Worm (Caenorhabditis elegans) whole organism, dauer: ENCODE results near the gene pgap-2.

ENCODE experiments used
- unc-62 ChIP-seq: sonication (generic microtip); optimal IDR thresholded peaks from 2 replicates; lab custom pipeline; 2017; ENCODE audit warnings: missing biosample characterization, missing genetic modification reagents, missing genetic modification characterization

Gene pgap-2

DNA sequence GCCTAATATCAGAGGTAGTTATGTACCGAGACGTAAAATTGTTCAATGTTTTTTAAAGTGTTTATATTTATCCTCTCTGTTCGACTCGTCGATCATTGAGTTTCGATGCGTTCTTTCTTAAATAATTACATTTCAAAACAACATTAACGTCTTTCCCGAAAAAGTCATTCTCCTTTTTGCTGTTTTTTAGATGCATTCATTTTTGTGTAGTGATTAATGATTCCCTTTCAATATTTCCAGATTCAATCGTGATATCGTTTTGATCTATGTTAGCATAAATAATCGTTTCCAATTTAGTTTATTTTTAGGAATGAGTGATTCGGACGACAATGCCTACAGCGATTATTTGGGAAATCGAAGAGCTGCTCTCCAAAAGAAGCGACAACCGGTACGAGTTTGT is 11.6 kb upstream of the pgap-2 start, which contains the start of gene T04A8.8:
TSS of gene T04A8.8 (plus strand) at position 301 of the 400 bp plus-strand sequence.
- no peak for TF ChIP-seq unc-62

DNA sequence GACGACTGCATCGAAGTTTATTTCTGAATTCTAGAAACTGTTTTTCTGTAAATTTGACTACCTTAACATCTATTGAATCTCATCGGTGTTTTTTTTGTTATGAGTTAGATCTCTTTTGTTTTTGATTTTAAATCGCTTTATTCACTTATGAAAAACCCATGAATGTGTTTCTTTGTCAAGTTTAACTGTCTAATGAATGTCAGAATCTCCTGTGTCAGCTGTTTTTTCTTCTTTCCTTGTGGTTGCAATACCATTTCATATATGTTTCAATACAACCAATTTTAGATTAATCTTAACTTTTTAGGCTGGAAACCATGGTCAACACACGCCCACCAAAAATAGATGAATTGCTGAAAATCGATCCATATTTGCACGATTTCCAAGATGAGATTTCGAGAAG is 10.2 kb upstream of the pgap-2 start, which contains the start of gene T04A8.7:
TSS of gene T04A8.7 (plus strand) at position 301 of the 400 bp plus-strand sequence.
- TF ChIP-seq unc-62 = no peak

DNA sequence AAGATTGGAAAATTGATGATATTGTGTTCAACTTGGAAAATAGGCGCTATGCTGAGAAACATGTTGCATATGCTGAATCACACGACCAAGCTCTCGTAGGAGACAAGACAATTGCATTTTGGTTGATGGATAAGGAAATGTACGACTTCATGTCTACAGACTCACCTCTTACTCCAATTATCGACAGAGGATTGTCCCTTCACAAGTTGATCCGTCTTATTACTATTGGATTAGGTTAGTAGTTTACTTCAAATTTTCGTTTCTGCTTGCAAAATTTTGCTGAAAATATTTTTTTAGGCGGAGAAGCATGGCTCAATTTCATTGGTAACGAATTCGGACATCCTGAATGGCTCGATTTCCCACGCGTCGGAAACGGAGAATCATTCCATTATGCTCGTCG is 8.4 kb upstream of the pgap-2 start:
- no peak for TF ChIP-seq unc-62

DNA sequence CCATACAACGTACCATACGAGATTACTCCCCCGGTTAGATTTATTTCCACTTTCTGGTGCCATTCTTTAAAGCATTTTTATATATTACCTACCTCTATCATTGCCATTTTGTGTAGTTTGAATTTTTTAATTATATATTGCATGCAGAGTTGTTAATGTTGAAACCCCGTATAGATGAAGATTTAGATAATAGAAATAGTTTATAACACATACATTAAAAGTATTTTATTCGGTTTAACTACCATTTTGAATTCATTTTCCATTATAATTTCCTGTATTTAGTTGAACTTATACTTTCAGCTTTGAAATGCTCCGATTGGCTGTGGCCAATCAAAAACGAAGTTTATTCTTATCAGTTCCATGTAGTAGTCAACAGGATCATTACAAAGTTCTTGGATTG is 7.5 kb upstream of the pgap-2 start, which contains the start of gene dnj-18:
TSS of gene dnj-18 (plus strand) at position 301 of the 400 bp plus-strand sequence.
- TF ChIP-seq unc-62 = no peak

DNA sequence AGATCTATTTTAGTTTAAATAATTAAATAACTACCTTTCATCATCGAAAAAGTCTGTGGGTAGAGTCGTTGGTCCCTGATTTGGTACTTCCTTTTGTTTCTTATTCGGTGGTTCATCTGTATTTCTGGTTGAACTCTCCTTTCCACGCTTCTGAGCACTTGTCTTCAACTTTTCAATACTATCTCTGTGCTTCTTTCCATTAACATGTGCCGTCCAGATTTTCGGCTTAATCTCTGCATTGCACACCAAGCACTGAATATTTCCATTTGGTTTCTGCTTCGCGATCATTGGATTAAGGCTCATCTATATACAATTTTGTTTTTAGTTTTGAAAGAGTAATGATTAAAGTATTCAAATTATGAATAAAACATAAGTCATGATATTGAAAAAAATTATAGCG is 5.4 kb upstream of the pgap-2 start, which contains the start of gene sel-13:
TSS of gene sel-13 (minus strand) at position 303 of the 400 bp plus-strand sequence.
- TF ChIP-seq unc-62 = no peak

DNA sequence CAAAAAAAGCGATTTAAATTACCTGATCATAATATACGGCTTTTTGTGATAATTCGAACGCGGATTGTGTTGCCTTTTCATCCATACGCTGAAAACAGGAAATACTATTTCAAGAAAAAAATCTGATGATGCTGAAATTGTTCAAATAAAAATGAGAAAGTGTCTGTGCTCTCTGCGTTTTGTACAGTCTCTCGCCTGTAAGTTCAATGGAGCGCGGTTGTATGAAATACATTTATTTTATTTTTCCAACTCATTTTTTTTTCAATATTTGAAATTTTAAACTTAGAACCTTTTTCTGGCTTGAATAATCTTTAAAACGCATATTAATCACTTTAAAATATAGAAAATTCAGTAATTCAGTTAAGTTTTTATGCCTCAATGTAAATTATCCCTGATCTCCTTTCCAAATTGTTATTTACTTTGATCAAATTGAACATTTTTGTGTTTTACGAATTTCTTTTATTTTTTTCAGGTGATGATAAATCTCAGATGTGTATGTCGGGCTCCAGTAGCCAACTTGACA is 1.3 kb upstream of the pgap-2 start, which contains the start of the genes clp-2 and mrpl-16:
TSS of gene clp-2 (minus strand) at position 94 of the 523 bp plus-strand sequence.
TSS of gene mrpl-16 (plus strand) at position 473 of the 523 bp plus-strand sequence.
- no peak for TF ChIP-seq unc-62

DNA sequence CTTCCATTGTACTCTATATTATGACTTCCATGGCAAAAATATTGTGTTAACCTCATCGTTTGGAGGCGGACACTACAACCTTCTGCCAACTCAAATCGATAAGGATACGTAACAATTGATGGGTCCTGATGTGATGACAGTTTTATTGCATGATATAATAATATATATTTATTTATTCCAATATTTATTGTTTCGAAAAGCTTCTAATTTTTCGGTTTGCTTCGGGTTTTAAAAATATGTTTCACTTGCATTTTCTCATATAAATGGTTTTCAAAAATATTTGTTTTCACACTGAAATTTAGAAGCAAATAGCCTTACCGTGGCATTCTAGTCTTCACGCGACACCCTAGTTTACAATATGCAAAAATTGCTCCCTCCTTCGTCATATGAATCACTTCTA is 1.4 kb downstream of the pgap-2 start, which contains the start of gene T04A8.13:
TSS of gene T04A8.13 (plus strand) at position 301 of the 400 bp plus-strand sequence.
- TF ChIP-seq unc-62 = no peak

DNA sequence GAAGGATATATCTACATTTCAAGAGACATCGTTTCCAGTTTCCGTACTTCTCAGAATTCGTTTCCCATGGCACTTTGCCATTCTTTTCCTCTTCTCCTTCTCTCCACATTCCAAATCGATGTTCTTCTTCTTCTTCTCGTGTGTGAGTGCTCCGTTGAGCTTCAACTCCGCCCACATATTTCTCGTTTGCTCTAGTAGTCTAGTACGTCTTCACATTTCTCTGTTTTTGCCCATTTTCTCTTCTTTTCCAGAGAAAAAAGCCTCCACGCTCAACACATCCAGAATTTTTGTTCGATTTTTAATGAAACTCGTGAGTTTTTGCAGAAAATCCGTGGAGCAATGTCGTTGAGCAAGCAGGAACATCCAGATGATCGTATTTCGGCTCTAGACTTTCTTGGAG is 3.6 kb downstream of the pgap-2 start, which contains the start of gene T04A8.18:
TSS of gene T04A8.18 (plus strand) at position 301 of the 400 bp plus-strand sequence.
- TF ChIP-seq unc-62 = no peak

DNA sequence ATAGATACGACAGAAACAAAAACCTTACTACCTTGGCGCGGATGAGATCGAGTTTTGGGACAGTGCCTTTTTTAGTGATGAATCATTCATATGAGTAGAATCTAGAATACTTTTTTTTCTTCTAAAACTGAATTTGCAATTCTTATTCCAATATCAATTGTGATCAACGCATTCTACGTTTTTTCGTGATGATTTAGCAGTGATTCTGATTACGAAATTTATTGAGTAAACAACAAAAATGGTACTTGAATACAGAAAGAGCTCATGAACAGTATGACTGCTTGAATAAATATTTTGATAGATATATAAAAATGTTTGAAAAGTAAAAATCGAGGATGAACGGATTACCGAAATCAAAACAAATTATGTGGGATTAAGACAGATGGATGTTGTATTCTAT is 9.8 kb downstream of the pgap-2 start, which contains the start of gene him-18:
TSS of gene him-18 (minus strand) at position 101 of the 400 bp plus-strand sequence.
- no peak for TF ChIP-seq unc-62

DNA sequence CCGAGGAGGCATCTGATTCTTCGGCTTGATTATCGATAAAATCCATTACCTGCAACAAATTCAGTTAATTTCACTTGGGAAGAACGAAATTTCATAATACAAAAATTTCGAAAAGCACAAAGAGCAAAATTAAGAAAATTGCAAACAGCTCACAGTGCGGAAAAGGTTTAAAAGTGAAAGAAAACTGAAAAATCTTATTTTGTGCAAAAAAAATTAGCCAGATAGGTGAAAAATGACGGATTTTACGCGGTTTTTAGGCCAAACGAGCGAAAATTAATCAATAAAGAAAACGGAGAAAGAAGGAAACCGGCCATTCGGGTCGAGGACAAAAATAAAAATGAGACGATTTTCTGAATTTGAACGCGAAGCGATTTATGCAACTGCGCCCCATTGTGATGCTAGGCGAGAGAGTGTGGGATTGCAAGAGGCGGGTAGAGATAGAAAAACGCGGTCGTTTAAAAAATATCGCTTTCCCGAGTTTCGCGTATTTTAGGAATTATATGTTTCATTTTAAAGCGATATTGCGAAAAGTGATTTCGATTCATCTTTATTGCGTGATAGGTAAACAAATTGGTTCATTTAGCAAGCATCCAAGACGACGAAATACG is 15.4 kb downstream of the pgap-2 start, which contains the start of gene emb-5:
TSS of gene emb-5 (minus strand) at position 51 of the 608 bp plus-strand sequence.
- TF ChIP-seq unc-62 = no peak

DNA sequence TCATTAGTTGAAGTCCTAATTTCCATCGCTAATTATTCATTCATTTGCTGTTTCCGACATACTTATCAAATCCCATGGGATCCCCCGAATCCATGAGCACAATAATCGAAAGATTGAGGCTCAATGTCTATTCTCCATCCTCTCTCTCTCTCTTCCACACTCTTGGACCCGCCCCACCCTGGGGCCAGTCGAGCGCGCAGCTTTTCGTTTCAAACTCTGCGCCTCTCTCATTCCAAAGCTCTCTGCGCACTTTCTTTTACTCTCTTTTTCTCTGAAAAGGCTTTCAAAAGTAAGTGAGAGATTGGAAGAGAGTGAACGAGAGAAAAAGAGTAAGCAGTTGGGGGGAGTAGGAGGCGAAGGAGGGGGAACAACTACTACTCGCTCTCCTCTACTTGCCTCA is 16.4 kb downstream of the pgap-2 start, which contains the start of gene acy-1:
TSS of gene acy-1 (plus strand) at position 346 of the 400 bp plus-strand sequence.
- no peak for TF ChIP-seq unc-62

DNA sequence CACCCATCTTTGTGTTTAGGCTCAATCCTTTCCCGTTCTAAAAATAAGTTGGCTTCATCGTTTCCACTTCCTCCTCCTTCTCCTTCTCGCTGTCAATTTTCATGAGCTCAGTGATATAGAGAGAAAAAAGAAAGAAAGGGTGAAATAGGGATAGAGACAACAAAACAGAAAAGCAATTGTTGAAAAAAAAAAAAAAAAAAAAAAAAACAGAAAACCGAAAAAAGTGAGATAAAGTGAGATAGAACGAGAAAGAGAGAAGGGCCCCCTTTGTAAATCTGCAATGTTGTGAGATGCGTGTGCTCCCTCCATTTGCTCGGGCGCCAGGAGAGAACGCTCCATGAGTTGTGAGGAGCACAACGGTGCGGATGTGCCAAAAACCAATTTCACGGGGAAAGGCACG is 18.6 kb downstream of the pgap-2 start:
- no peak for TF ChIP-seq unc-62

DNA sequence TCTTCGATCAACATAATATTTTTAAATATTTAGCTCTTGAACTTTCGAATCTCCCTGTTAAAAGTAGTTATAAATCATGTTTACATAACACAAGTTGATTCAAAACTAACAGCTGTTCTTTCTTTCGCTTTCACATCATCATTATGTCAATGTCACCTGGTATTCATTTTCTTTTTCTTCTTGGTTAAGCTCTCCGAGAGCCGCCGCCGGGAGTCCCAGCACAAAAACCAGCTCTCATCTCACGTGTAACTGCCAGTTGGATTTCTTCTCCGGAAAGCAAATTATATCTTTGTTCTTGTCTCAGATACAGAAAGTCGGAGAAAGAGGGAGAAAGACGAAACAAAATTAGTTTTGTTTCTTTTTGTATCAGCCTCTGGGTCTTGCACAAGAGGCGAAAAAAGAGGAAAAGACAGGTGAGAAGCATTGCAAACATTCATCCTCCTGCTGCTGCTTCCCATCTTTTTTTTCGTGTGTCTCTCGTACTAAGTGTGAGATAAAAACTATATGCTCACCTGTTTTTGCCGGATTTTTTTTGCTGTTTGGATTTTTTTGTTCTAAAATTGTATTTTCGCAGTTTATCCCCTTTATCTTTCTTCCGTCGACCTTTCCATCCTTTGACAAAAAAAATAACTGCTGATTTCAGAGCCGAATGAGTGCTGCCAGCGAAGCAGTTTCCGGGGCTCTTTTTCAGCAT is 26.1 kb downstream of the pgap-2 start, which contains the start of gene F17C8.3:
TSS of gene F17C8.3 (plus strand) at position 644 of the 694 bp plus-strand sequence.
- no peak for TF ChIP-seq unc-62

DNA sequence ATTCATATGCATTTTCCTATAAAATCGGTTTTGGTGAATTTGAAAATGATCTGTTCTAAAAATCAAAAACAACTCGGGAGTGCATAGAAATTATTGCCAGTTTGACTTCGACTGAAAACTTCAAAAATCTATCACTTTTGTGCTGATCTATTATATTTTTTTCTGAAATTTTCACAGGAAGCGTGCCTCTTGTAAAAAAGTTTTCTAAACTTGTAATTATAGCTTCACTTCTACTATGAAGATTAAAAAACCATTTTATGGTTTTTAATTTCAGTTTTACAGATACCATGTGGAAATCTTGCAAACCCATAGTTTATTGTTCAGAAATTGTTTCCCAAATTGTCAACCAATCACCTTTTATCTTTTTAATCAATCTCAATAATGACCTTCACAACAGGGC is 28.7 kb downstream of the pgap-2 start, which contains the start of gene F17C8.9:
TSS of gene F17C8.9 (plus strand) at position 301 of the 400 bp plus-strand sequence.
- TF ChIP-seq unc-62 = no peak

DNA sequence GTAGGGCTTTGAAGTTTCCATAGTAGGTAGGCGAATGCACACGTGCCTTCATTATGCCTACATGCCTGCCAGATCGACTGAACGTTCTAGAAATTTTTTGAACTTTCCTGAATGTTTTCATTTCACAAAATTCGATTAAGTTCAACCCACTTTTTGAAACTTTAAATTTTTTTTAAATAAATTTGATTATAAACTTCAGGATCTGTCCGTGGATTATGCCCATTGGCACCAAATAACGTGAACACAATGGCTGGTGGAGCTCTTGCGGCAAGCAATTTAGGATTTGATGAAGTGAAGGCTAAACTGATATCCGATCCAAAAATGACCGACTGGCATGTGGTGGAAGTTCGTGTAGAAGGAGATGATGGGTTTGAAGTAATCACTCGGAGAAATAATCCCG is 30.1 kb downstream of the pgap-2 start, which contains the start of gene F17C8.7:
TSS of gene F17C8.7 (plus strand) at position 301 of the 400 bp plus-strand sequence.
- no peak for TF ChIP-seq unc-62

DNA sequence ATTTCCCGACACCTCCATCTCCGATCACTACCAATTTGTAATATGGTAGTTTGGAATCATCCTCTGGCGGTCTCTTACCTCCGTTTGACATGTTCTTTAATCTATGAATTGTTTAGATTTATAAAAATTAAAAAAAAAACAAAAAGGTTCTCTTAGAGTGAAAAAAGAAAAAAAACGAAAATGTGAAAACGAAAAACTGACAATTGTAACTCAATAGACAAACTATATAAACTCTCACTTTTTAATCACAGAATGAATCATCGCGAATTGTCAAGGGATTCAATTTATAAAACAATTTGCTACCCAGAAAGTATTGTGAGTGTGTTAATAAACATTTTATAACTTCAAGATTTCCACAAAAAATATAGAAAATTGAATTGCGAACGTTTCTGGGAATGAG is 34.7 kb downstream of the pgap-2 start, which contains the start of gene ras-2:
TSS of gene ras-2 (minus strand) at position 101 of the 400 bp plus-strand sequence.
- TF ChIP-seq unc-62 = no peak

DNA sequence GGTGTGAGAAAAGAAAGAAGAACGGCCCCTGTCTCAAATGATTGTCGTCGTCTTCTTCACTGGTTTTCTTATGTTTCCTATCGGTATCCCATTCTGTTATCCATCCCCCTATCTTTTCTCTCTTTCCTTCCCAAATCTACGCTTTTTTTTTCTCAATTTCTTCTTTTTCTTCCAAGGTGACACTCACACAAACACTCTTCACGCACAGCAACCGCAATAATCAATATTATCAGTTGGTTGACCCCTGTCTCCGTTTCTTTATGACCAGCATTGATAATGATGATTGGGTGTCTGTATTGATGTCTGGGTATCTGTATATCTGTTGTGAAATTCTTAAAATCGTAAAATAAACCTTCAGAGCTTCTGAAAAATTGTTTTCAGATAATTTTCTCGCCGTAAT is 35.5 kb downstream of the pgap-2 start:
- no peak for TF ChIP-seq unc-62
